Worm (Caenorhabditis elegans) whole organism, early embryonic: ENCODE data around the gene srv-14.
"Not testable (repeated sequence)": the region's sequence is repeated elsewhere in the genome, so short reads cannot be mapped to it uniquely, and the experiment has no call there.

Experiments
- B0310.2 ChIP-seq: sonication (generic microtip); optimal IDR thresholded peaks from 2 replicates; lab custom pipeline; 2016; ENCODE audit warnings: mild to moderate bottlenecking, missing genetic modification characterization, missing compliant biosample characterization
- ama-1 ChIP-seq: fragments of 150-350 bp; optimal IDR thresholded peaks from 2 replicates; lab custom pipeline; 2014
- flt-1 ChIP-seq: fragments of 200-800 bp; sonication (Bioruptor generic); IDR thresholded peaks from 2 replicates; pipeline ENCODE4 v1.3.6; 2022; ENCODE audit warnings: missing genetic modification characterization, missing compliant biosample characterization
- hmbx-1 ChIP-seq: sonication (generic microtip); optimal IDR thresholded peaks from 2 replicates; lab custom pipeline; 2016; ENCODE audit warnings: mild to moderate bottlenecking, missing genetic modification characterization, missing compliant biosample characterization
- hnd-1 ChIP-seq: sonication (generic microtip); optimal IDR thresholded peaks from 2 replicates; lab custom pipeline; 2016; ENCODE audit warnings: missing genetic modification characterization, missing compliant biosample characterization
- sea-1 ChIP-seq: fragments of 200-800 bp; sonication (Bioruptor generic); conservative IDR thresholded peaks from 2 replicates; pipeline ENCODE4 v1.3.6; 2022; ENCODE audit warnings: missing genetic modification characterization, missing compliant biosample characterization
- tbx-11 ChIP-seq: fragments of 200-800 bp; sonication (Bioruptor generic); IDR thresholded peaks from 2 replicates; pipeline ENCODE4 v1.3.6; 2022; ENCODE audit warnings: missing genetic modification characterization, missing compliant biosample characterization
- tbx-37 ChIP-seq: fragments of 200-800 bp; sonication (Bioruptor generic); conservative IDR thresholded peaks from 2 replicates; pipeline ENCODE4 v1.3.6; 2022; ENCODE audit warnings: missing genetic modification reagents, missing genetic modification characterization, missing compliant biosample characterization
- tra-4 ChIP-seq: sonication (generic microtip); optimal IDR thresholded peaks from 2 replicates; lab custom pipeline; 2017; ENCODE audit warnings: missing genetic modification characterization, missing compliant biosample characterization

- TF ChIP-seq B0310.2 (tag; lab: Kevin White, UChicago); hnd-1 (tag; lab: Kevin White, UChicago); ama-1 (lab: Kevin White, UChicago); sea-1 (GFP tag; lab: Robert Waterston, UW); tra-4 (tag; lab: Kevin White, UChicago); hmbx-1; tbx-11: not testable (repeated sequence)
- TF ChIP-seq flt-1 (GFP tag; lab: Robert Waterston, UW) (peak; percentile 93), tbx-37 (GFP tag; lab: Robert Waterston, UW) (peak; percentile 76)
These were observed 1.8 kb upstream of the srv-14 start for ce11 chrIV:15895861-15896260.
